Worm (Caenorhabditis elegans) whole organism, young adult: ENCODE measurements around the gene Y49F6B.2.

Experiments
- B0019.2 ChIP-seq: fragments of 200-800 bp; sonication (Bioruptor generic); conservative IDR thresholded peaks from 2 replicates; pipeline ENCODE4 v1.3.6; 2022; ENCODE audit warnings: missing genetic modification reagents, missing genetic modification characterization, missing compliant biosample characterization
- C06A6.2 ChIP-seq: fragments of 200-800 bp; sonication (Bioruptor generic); conservative IDR thresholded peaks from 2 replicates; pipeline ENCODE4 v1.3.6; 2022; ENCODE audit warnings: missing genetic modification characterization, missing compliant biosample characterization
- F22D6.2 ChIP-seq: sonication (generic microtip); optimal IDR thresholded peaks from 2 replicates; lab custom pipeline; 2016; ENCODE audit warnings: mild to moderate bottlenecking, missing genetic modification characterization, missing compliant biosample characterization
- F33H1.4 ChIP-seq: fragments of 200-800 bp; sonication (Bioruptor generic); IDR thresholded peaks from 2 replicates; pipeline ENCODE4 v1.3.6; 2022; ENCODE audit warnings: missing genetic modification reagents, missing genetic modification characterization, missing compliant biosample characterization
- K11D2.4 ChIP-seq: fragments of 200-800 bp; sonication (Bioruptor generic); IDR thresholded peaks from 2 replicates; pipeline ENCODE4 v1.3.6; 2022; ENCODE audit warnings: missing genetic modification reagents, missing genetic modification characterization, missing compliant biosample characterization
- T07F8.4 ChIP-seq: sonication (generic microtip); optimal IDR thresholded peaks from 2 replicates; lab custom pipeline; 2016; ENCODE audit warnings: mild to moderate bottlenecking, missing genetic modification characterization, moderate library complexity, missing compliant biosample characterization
- Y53G8AR.9 ChIP-seq: fragments of 200-800 bp; sonication (Bioruptor generic); conservative IDR thresholded peaks from 2 replicates; pipeline ENCODE4 v1.3.6; 2022; ENCODE audit warnings: missing genetic modification reagents, missing genetic modification characterization, missing compliant biosample characterization
- Y56A3A.18 ChIP-seq: fragments of 200-800 bp; sonication (Bioruptor generic); IDR thresholded peaks from 2 replicates; pipeline ENCODE4 v1.3.6; 2022; ENCODE audit warnings: missing genetic modification reagents, missing genetic modification characterization, missing compliant biosample characterization
- Y67H2A.10 ChIP-seq: fragments of 200-800 bp; sonication (Bioruptor generic); conservative IDR thresholded peaks from 2 replicates; pipeline ENCODE4 v1.3.6; 2022; ENCODE audit warnings: missing genetic modification reagents, missing genetic modification characterization, missing compliant biosample characterization
- Y79H2A.3 ChIP-seq: fragments of 200-800 bp; sonication (Bioruptor generic); conservative IDR thresholded peaks from 2 replicates; pipeline ENCODE4 v1.3.6; 2022; ENCODE audit warnings: missing genetic modification reagents, missing genetic modification characterization, missing compliant biosample characterization
- Y95B8A.8 ChIP-seq: fragments of 200-800 bp; sonication (Bioruptor generic); IDR thresholded peaks from 2 replicates; pipeline ENCODE4 v1.3.6; 2022; ENCODE audit warnings: missing genetic modification reagents, missing genetic modification characterization, missing compliant biosample characterization
- akir-1 ChIP-seq: fragments of 200-800 bp; sonication (Bioruptor generic); optimal IDR thresholded peaks from 2 replicates; lab custom pipeline; 2018; ENCODE audit warnings: mild to moderate bottlenecking, missing genetic modification characterization, moderate library complexity, missing compliant biosample characterization
- athp-1 ChIP-seq: sonication (generic microtip); optimal IDR thresholded peaks from 2 replicates; lab custom pipeline; 2017; ENCODE audit warnings: mild to moderate bottlenecking, missing genetic modification characterization, missing compliant biosample characterization
- attf-3 ChIP-seq: fragments of 200-800 bp; sonication (Bioruptor generic); conservative IDR thresholded peaks from 2 replicates; pipeline ENCODE4 v1.3.6; 2022; ENCODE audit warnings: missing genetic modification reagents, missing genetic modification characterization, missing compliant biosample characterization
- attf-5 ChIP-seq: fragments of 200-800 bp; sonication (Bioruptor generic); optimal IDR thresholded peaks from 2 replicates; lab custom pipeline; 2018; ENCODE audit warnings: mild to moderate bottlenecking, missing genetic modification characterization, missing compliant biosample characterization
- bed-1 ChIP-seq: fragments of 200-800 bp; sonication (Bioruptor generic); IDR thresholded peaks from 2 replicates; pipeline ENCODE4 v1.3.6; 2022; ENCODE audit warnings: missing genetic modification reagents, missing genetic modification characterization, missing compliant biosample characterization
- bed-2 ChIP-seq: fragments of 200-800 bp; sonication (Bioruptor generic); IDR thresholded peaks from 2 replicates; pipeline ENCODE4 v1.3.6; 2022; ENCODE audit warnings: missing genetic modification reagents, missing genetic modification characterization, missing compliant biosample characterization
- cebp-1 ChIP-seq, 2 experiments: fragments of 200-800 bp in 1 of 2; sonication (Bioruptor generic) in 1 of 2; sonication (generic microtip) in 1 of 2; IDR thresholded peaks in 1 of 2; optimal IDR thresholded peaks in 1 of 2; 2 replicates each; pipeline versions ENCODE4 v1.3.6 to Lab custom; 2017 to 2022; ENCODE audit warnings: missing compliant biosample characterization in 2 of 2, missing genetic modification characterization in 2 of 2, mild to moderate bottlenecking in 1 of 2, missing genetic modification reagents in 1 of 2, moderate library complexity in 1 of 2
- die-1 ChIP-seq: sonication (generic microtip); optimal IDR thresholded peaks from 2 replicates; lab custom pipeline; 2016; ENCODE audit warnings: missing genotype, mild to moderate bottlenecking, missing genetic modification characterization, missing compliant biosample characterization
- dox-1 ChIP-seq: fragments of 200-800 bp; sonication (Bioruptor generic); IDR thresholded peaks from 2 replicates; pipeline ENCODE4 v1.3.6; 2022; ENCODE audit warnings: missing genetic modification reagents, missing genetic modification characterization, missing compliant biosample characterization
- egl-44 ChIP-seq: fragments of 200-800 bp; sonication (Bioruptor generic); IDR thresholded peaks from 2 replicates; pipeline ENCODE4 v1.3.6; 2022; ENCODE audit warnings: missing genetic modification reagents, missing genetic modification characterization, missing compliant biosample characterization
- ets-4 ChIP-seq: fragments of 200-800 bp; sonication (Bioruptor generic); optimal IDR thresholded peaks from 2 replicates; lab custom pipeline; 2018; ENCODE audit warnings: mild to moderate bottlenecking, missing genetic modification characterization, missing compliant biosample characterization
- hlh-12 ChIP-seq: sonication (generic microtip); optimal IDR thresholded peaks from 2 replicates; lab custom pipeline; 2016; ENCODE audit warnings: missing genetic modification characterization, missing compliant biosample characterization
- let-526 ChIP-seq: fragments of 200-800 bp; sonication (Bioruptor generic); IDR thresholded peaks from 2 replicates; pipeline ENCODE4 v1.3.6; 2022; ENCODE audit warnings: missing genetic modification reagents, missing genetic modification characterization, missing compliant biosample characterization
- let-607 ChIP-seq, 2 experiments: fragments of 200-800 bp in 1 of 2; sonication (Bioruptor generic) in 1 of 2; sonication (generic microtip) in 1 of 2; optimal IDR thresholded peaks; 2 replicates each; lab custom pipeline; 2016 to 2018; ENCODE audit warnings: mild to moderate bottlenecking in 2 of 2, missing compliant biosample characterization in 2 of 2, missing genetic modification characterization in 2 of 2, moderate library complexity in 2 of 2, missing genotype in 1 of 2
- lin-35 ChIP-seq, 3 experiments: fragments of 150-350 bp in 2 of 3; sonication (generic microtip) in 1 of 3; optimal IDR thresholded peaks; 2 replicates each; lab custom pipeline; 2014 to 2018; ENCODE audit warnings: missing biosample characterization in 3 of 3, missing genetic modification characterization in 3 of 3, missing genetic modification reagents in 3 of 3
- lin-40 ChIP-seq: sonication (generic microtip); optimal IDR thresholded peaks from 2 replicates; lab custom pipeline; 2016; ENCODE audit warnings: missing genetic modification characterization, mild to moderate bottlenecking, missing compliant biosample characterization, missing genotype, missing genetic modification reagents
- lsl-1 ChIP-seq: fragments of 200-800 bp; sonication (Bioruptor generic); optimal IDR thresholded peaks from 2 replicates; lab custom pipeline; 2018; ENCODE audit warnings: mild to moderate bottlenecking, missing genetic modification characterization, moderate library complexity, missing compliant biosample characterization
- lsy-27 ChIP-seq: sonication (generic microtip); optimal IDR thresholded peaks from 2 replicates; lab custom pipeline; 2017; ENCODE audit warnings: missing genetic modification characterization, mild to moderate bottlenecking, missing compliant biosample characterization, antibody characterized with exemption, missing genotype, borderline replicate concordance; ENCODE audit not compliant: insufficient read depth
- madf-10 ChIP-seq: sonication (generic microtip); optimal IDR thresholded peaks from 2 replicates; lab custom pipeline; 2016; ENCODE audit warnings: mild to moderate bottlenecking, missing genetic modification characterization, missing compliant biosample characterization
- madf-6 ChIP-seq: fragments of 200-800 bp; sonication (Bioruptor generic); IDR thresholded peaks from 2 replicates; pipeline ENCODE4 v1.3.6; 2022; ENCODE audit warnings: missing genetic modification reagents, missing genetic modification characterization, missing compliant biosample characterization
- mcd-1 ChIP-seq: fragments of 200-800 bp; sonication (Bioruptor generic); IDR thresholded peaks from 2 replicates; pipeline ENCODE4 v1.3.6; 2022; ENCODE audit warnings: missing genetic modification reagents, missing genetic modification characterization, missing compliant biosample characterization
- nfya-1 ChIP-seq: sonication (generic microtip); optimal IDR thresholded peaks from 2 replicates; lab custom pipeline; 2017; ENCODE audit warnings: antibody characterized with exemption, missing compliant biosample characterization, missing genetic modification characterization, borderline replicate concordance; ENCODE audit not compliant: insufficient read depth
- nhr-120 ChIP-seq: fragments of 200-800 bp; sonication (Bioruptor generic); IDR thresholded peaks from 2 replicates; pipeline ENCODE4 v1.3.6; 2022; ENCODE audit warnings: missing genetic modification characterization, missing compliant biosample characterization
- nhr-27 ChIP-seq: fragments of 200-800 bp; sonication (Bioruptor generic); optimal IDR thresholded peaks from 2 replicates; lab custom pipeline; 2018; ENCODE audit warnings: mild to moderate bottlenecking, missing genetic modification characterization, moderate library complexity, missing compliant biosample characterization
- rcor-1 ChIP-seq: fragments of 200-800 bp; sonication (Bioruptor generic); IDR thresholded peaks from 2 replicates; pipeline ENCODE4 v1.3.6; 2022; ENCODE audit warnings: missing genetic modification reagents, missing genetic modification characterization, missing compliant biosample characterization
- tbp1 ChIP-seq: fragments of 200-800 bp; sonication (Bioruptor generic); optimal IDR thresholded peaks from 2 replicates; lab custom pipeline; 2018; ENCODE audit warnings: mild to moderate bottlenecking, missing genetic modification characterization, missing compliant biosample characterization
- tlf-1 ChIP-seq: fragments of 200-800 bp; sonication (Bioruptor generic); optimal IDR thresholded peaks from 2 replicates; lab custom pipeline; 2018; ENCODE audit warnings: mild to moderate bottlenecking, missing genetic modification characterization, missing compliant biosample characterization
- unc-62 ChIP-seq: fragments of 150-350 bp; optimal IDR thresholded peaks from 2 replicates; lab custom pipeline; 2014; ENCODE audit warnings: missing biosample characterization, missing genetic modification reagents, missing genetic modification characterization
- xnd-1 ChIP-seq: sonication (generic microtip); optimal IDR thresholded peaks from 2 replicates; lab custom pipeline; 2016; ENCODE audit warnings: missing genotype, missing genetic modification reagents, missing genetic modification characterization, missing compliant biosample characterization
- zfh-2 ChIP-seq: fragments of 200-800 bp; sonication (Bioruptor generic); conservative IDR thresholded peaks from 2 replicates; pipeline ENCODE4 v1.3.6; 2022; ENCODE audit warnings: missing genetic modification reagents, missing genetic modification characterization, missing compliant biosample characterization
- ztf-25 ChIP-seq: fragments of 200-800 bp; sonication (Bioruptor generic); IDR thresholded peaks from 2 replicates; pipeline ENCODE4 v1.3.6; 2022; ENCODE audit warnings: missing genetic modification reagents, missing genetic modification characterization, missing compliant biosample characterization
- ztf-26 ChIP-seq: sonication (generic microtip); optimal IDR thresholded peaks from 2 replicates; lab custom pipeline; 2017; ENCODE audit warnings: missing genetic modification characterization, missing compliant biosample characterization
- ztf-3 ChIP-seq: fragments of 200-800 bp; sonication (Bioruptor generic); optimal IDR thresholded peaks from 2 replicates; lab custom pipeline; 2018; ENCODE audit warnings: mild to moderate bottlenecking, missing genetic modification characterization, missing compliant biosample characterization

The Y49F6B.2 gene

ce11 chrII:3502520-3503323 lies at the start of gene Y49F6B.2, which contains the start of gene col-71 (continued):
- TF ChIP-seq Y95B8A.8 (GFP tag; lab: Robert Waterston, UW): no peak
- no peak for TF ChIP-seq cebp-1 (GFP tag; IDR thresholded peaks at IDR 0.05; lab: Robert Waterston, UW)
- peak; percentile 53 for TF ChIP-seq cebp-1 (tag; optimal IDR thresholded peaks at IDR 0.05; lab: Kevin White, UChicago)
- TF ChIP-seq ztf-25 (GFP tag; lab: Robert Waterston, UW): 0 out of 2 replicates have a peak, but pooled peaks have one; percentile 70
- TF ChIP-seq tlf-1 (GFP tag; lab: Kevin White, UChicago): peak; percentile 18
- peak; percentile 98 for TF ChIP-seq mcd-1 (GFP tag; lab: Robert Waterston, UW)
- peak; percentile 69 for TF ChIP-seq attf-3
- TF ChIP-seq lsl-1 (GFP tag; lab: Kevin White, UChicago): peak; percentile 46
- TF ChIP-seq attf-5 (GFP tag; lab: Kevin White, UChicago): peak; percentile 58
- peak; percentile 26 for TF ChIP-seq F22D6.2 (tag; lab: Kevin White, UChicago)
- TF ChIP-seq madf-10 (tag; lab: Kevin White, UChicago): peak; percentile 42
- TF ChIP-seq let-526: 0 out of 2 replicates have a peak, but pooled peaks have one; percentile 8
- no peak for TF ChIP-seq zfh-2 (GFP tag; lab: Robert Waterston, UW)
- no peak for TF ChIP-seq Y79H2A.3 (GFP tag; lab: Robert Waterston, UW)
- peak; percentile 49 for TF ChIP-seq tbp1 (GFP tag; lab: Kevin White, UChicago)
- TF ChIP-seq rcor-1: peak; percentile 67
- TF ChIP-seq Y67H2A.10: 0 out of 2 replicates have a peak, but pooled peaks have one; percentile 50
- TF ChIP-seq lin-35 (GFP tag; optimal IDR thresholded peaks at IDR 0.05; lab: Kevin White, UChicago): peak in 2 of 3 experiments; percentile 21 to 67
- peak; percentile 92 for TF ChIP-seq dox-1
- peak; percentile 59; the same call in 1 of the 2 replicates for TF ChIP-seq bed-2 (GFP tag; lab: Robert Waterston, UW)
- TF ChIP-seq K11D2.4 (GFP tag; lab: Robert Waterston, UW): peak; percentile 69; the same call in 1 of the 2 replicates
- TF ChIP-seq lin-40 (tag; lab: Kevin White, UChicago): peak; percentile 48
- TF ChIP-seq let-607 (tag; optimal IDR thresholded peaks at IDR 0.05; lab: Kevin White, UChicago): peak in 1 of 2 experiments; percentile 52
- TF ChIP-seq akir-1 (GFP tag; lab: Kevin White, UChicago): no peak
- TF ChIP-seq die-1 (tag; lab: Kevin White, UChicago): no peak

DNA sequence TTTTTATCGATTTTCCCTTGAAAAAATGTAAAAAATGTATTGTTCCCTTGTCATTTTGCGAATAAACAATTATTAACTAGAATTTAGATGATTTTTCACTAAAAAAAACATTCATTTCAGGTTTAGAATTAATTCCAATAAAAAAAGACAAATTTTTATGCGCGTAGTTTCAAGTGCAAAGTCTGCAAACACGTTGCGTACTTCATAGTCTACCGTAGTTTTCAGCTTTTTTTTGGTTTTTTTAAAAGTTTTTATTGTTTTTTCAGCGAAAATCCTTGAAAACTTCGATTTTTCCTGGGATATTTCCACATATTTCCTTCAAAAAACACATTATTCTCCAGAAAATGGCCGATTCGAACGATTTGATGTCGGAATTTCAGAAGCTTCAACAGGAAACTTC lies 49.2 kb upstream of the Y49F6B.2 start, which contains the start of gene C16C8.11:
TSS of gene C16C8.11 (plus strand) at position 188 of the 400 bp plus-strand sequence.
- TF ChIP-seq Y53G8AR.9 (GFP tag; lab: Robert Waterston, UW) (no peak), lsl-1 (GFP tag; lab: Kevin White, UChicago) (peak; percentile 80), K11D2.4 (GFP tag; lab: Robert Waterston, UW) (no peak), unc-62 (GFP tag; lab: Kevin White, UChicago) (no peak), madf-10 (tag; lab: Kevin White, UChicago) (no peak), madf-6 (GFP tag; lab: Robert Waterston, UW) (peak; percentile 51; the same call in 1 of the 2 replicates), xnd-1 (tag; lab: Kevin White, UChicago) (peak; percentile 7), C06A6.2 (GFP tag; lab: Robert Waterston, UW) (no peak), nfya-1 (tag; lab: Kevin White, UChicago) (no peak), B0019.2 (no peak), ztf-26 (tag; lab: Kevin White, UChicago) (no peak), nhr-27 (no peak), nhr-120 (no peak), ets-4 (no peak), T07F8.4 (no peak), bed-1 (GFP tag; lab: Robert Waterston, UW) (no peak), ztf-3 (GFP tag; lab: Kevin White, UChicago) (no peak), let-526 (no peak), egl-44 (GFP tag; lab: Robert Waterston, UW) (no peak), hlh-12 (tag; lab: Kevin White, UChicago) (no peak), Y56A3A.18 (GFP tag; lab: Robert Waterston, UW) (no peak), F33H1.4 (GFP tag; lab: Robert Waterston, UW) (0 out of 2 replicates have a peak, but pooled peaks have one; percentile 25), lsy-27 (no peak), athp-1 (tag; lab: Kevin White, UChicago) (peak; percentile 20)
